Fruit fly (Drosophila melanogaster): ENCODE results near the gene CG44088.

dm6 chr3R:4745544-4745943 lies 29.3 kb downstream of the CG44088 start:
- no peak for TF ChIP-seq ss (GFP tag; optimal IDR thresholded peaks at IDR 0.05)
- TF ChIP-seq CG1621 (tag; optimal IDR thresholded peaks at IDR 0.05) = no peak
- no peak for TF ChIP-seq fd85E (GFP tag; optimal IDR thresholded peaks at IDR 0.05)
- TF ChIP-seq vri (GFP tag; optimal IDR thresholded peaks at IDR 0.05) = no peak
- no peak for TF ChIP-seq fkh (GFP tag; optimal IDR thresholded peaks at IDR 0.05)
